Worm (Caenorhabditis elegans) whole organism, L4/young adult: ENCODE data around the gene copb-1.

Experiments
- W03F9.2 ChIP-seq: fragments of 150-350 bp; optimal IDR thresholded peaks from 2 replicates; lab custom pipeline; 2014; ENCODE audit warnings: missing biosample characterization, missing genetic modification characterization
- dao-5 ChIP-seq: sonication (generic microtip); optimal IDR thresholded peaks from 2 replicates; lab custom pipeline; 2016; ENCODE audit warnings: missing genotype, missing genetic modification characterization, moderate library complexity, missing compliant biosample characterization
- him-1 ChIP-seq: sonication (generic microtip); optimal IDR thresholded peaks from 2 replicates; lab custom pipeline; 2016; ENCODE audit warnings: missing genotype, missing genetic modification reagents, missing genetic modification characterization, missing compliant biosample characterization

DNA sequence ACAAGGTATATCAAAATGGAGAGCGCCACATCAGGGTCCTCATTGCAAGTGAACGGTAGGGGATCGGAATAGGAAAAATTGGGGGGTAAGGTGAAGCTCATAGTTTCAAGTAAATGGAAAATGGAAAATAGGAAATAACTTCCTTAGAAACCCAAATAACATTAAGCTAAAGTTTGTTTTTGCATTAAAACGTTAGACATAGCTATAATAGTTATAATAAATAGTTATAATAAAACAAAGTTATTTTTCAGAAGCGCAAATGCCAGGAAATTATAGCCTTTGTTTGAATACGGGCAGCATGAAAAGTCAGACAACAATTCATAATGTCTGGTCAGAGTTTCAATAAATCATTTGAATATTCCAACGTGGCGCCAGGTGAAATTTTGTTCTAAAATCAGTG lies 21.9 kb downstream of the copb-1 start, which contains the start of gene srg-24:
- TF ChIP-seq him-1 (tag; lab: Kevin White, UChicago) = no peak
- no peak for TF ChIP-seq W03F9.2 (tag; lab: Kevin White, UChicago)
- TF ChIP-seq dao-5 (tag; lab: Kevin White, UChicago) = no peak
